Worm (Caenorhabditis elegans) whole organism, young adult: Measurements from ENCODE around the gene C14A4.13.

Experiments
- B0261.1 ChIP-seq: sonication (generic microtip); optimal IDR thresholded peaks from 2 replicates; lab custom pipeline; 2016; ENCODE audit warnings: mild to moderate bottlenecking, missing genetic modification characterization, moderate library complexity, missing compliant biosample characterization
- B0336.3 ChIP-seq: fragments of 200-800 bp; sonication (Bioruptor generic); IDR thresholded peaks from 2 replicates; pipeline ENCODE4 v1.3.6; 2022; ENCODE audit warnings: missing genetic modification characterization, missing compliant biosample characterization
- C06A6.2 ChIP-seq: fragments of 200-800 bp; sonication (Bioruptor generic); conservative IDR thresholded peaks from 2 replicates; pipeline ENCODE4 v1.3.6; 2022; ENCODE audit warnings: missing genetic modification characterization, missing compliant biosample characterization
- C17E4.6 ChIP-seq: fragments of 200-800 bp; sonication (Bioruptor generic); IDR thresholded peaks from 2 replicates; pipeline ENCODE4 v1.3.6; 2022; ENCODE audit warnings: missing genetic modification reagents, missing genetic modification characterization, missing compliant biosample characterization
- D2030.7 ChIP-seq: fragments of 200-800 bp; sonication (Bioruptor generic); IDR thresholded peaks from 2 replicates; pipeline ENCODE4 v1.3.6; 2022; ENCODE audit warnings: missing genetic modification reagents, missing genetic modification characterization, missing compliant biosample characterization
- F23B12.7 ChIP-seq: sonication (generic microtip); optimal IDR thresholded peaks from 2 replicates; lab custom pipeline; 2017; ENCODE audit warnings: missing genetic modification characterization, mild to moderate bottlenecking, missing compliant biosample characterization, antibody characterized with exemption, moderate library complexity; ENCODE audit not compliant: insufficient read depth
- F52B5.7 ChIP-seq: sonication (generic microtip); optimal IDR thresholded peaks from 2 replicates; lab custom pipeline; 2016; ENCODE audit warnings: mild to moderate bottlenecking, missing genetic modification characterization, missing compliant biosample characterization
- T07F8.4 ChIP-seq: sonication (generic microtip); optimal IDR thresholded peaks from 2 replicates; lab custom pipeline; 2016; ENCODE audit warnings: mild to moderate bottlenecking, missing genetic modification characterization, moderate library complexity, missing compliant biosample characterization
- Y56A3A.18 ChIP-seq: fragments of 200-800 bp; sonication (Bioruptor generic); IDR thresholded peaks from 2 replicates; pipeline ENCODE4 v1.3.6; 2022; ENCODE audit warnings: missing genetic modification reagents, missing genetic modification characterization, missing compliant biosample characterization
- Y67H2A.10 ChIP-seq: fragments of 200-800 bp; sonication (Bioruptor generic); conservative IDR thresholded peaks from 2 replicates; pipeline ENCODE4 v1.3.6; 2022; ENCODE audit warnings: missing genetic modification reagents, missing genetic modification characterization, missing compliant biosample characterization
- Y95B8A.8 ChIP-seq: fragments of 200-800 bp; sonication (Bioruptor generic); IDR thresholded peaks from 2 replicates; pipeline ENCODE4 v1.3.6; 2022; ENCODE audit warnings: missing genetic modification reagents, missing genetic modification characterization, missing compliant biosample characterization
- ama-1 ChIP-seq, 3 experiments: fragments of 150-350 bp in 1 of 3; sonication (generic microtip) in 2 of 3; optimal IDR thresholded peaks; 2 replicates each; lab custom pipeline; 2014 to 2018; ENCODE audit warnings: missing biosample characterization in 2 of 3, missing genetic modification characterization in 2 of 3, missing genetic modification reagents in 2 of 3
- athp-1 ChIP-seq: sonication (generic microtip); optimal IDR thresholded peaks from 2 replicates; lab custom pipeline; 2017; ENCODE audit warnings: mild to moderate bottlenecking, missing genetic modification characterization, missing compliant biosample characterization
- bed-2 ChIP-seq: fragments of 200-800 bp; sonication (Bioruptor generic); IDR thresholded peaks from 2 replicates; pipeline ENCODE4 v1.3.6; 2022; ENCODE audit warnings: missing genetic modification reagents, missing genetic modification characterization, missing compliant biosample characterization
- ceh-27 ChIP-seq: fragments of 200-800 bp; sonication (Bioruptor generic); optimal IDR thresholded peaks from 2 replicates; lab custom pipeline; 2018; ENCODE audit warnings: mild to moderate bottlenecking, missing genetic modification characterization, moderate library complexity, missing compliant biosample characterization
- ceh-91 ChIP-seq: fragments of 200-800 bp; sonication (Bioruptor generic); IDR thresholded peaks from 2 replicates; pipeline ENCODE4 v1.3.6; 2022; ENCODE audit warnings: missing genetic modification reagents, missing genetic modification characterization, missing compliant biosample characterization
- dox-1 ChIP-seq: fragments of 200-800 bp; sonication (Bioruptor generic); IDR thresholded peaks from 2 replicates; pipeline ENCODE4 v1.3.6; 2022; ENCODE audit warnings: missing genetic modification reagents, missing genetic modification characterization, missing compliant biosample characterization
- dpff-1 ChIP-seq: sonication (generic microtip); optimal IDR thresholded peaks from 2 replicates; lab custom pipeline; 2017; ENCODE audit warnings: mild to moderate bottlenecking, missing genetic modification characterization, missing compliant biosample characterization
- efl-1 ChIP-seq: fragments of 150-350 bp; optimal IDR thresholded peaks from 2 replicates; lab custom pipeline; 2014; ENCODE audit warnings: missing biosample characterization, missing genetic modification reagents, missing genetic modification characterization
- egl-18 ChIP-seq: fragments of 200-800 bp; sonication (Bioruptor generic); IDR thresholded peaks from 2 replicates; pipeline ENCODE4 v1.3.6; 2022; ENCODE audit warnings: missing genetic modification reagents, missing genetic modification characterization, missing compliant biosample characterization
- gei-17 ChIP-seq: fragments of 200-800 bp; sonication (Bioruptor generic); optimal IDR thresholded peaks from 2 replicates; lab custom pipeline; 2018; ENCODE audit warnings: mild to moderate bottlenecking, missing genetic modification characterization, missing compliant biosample characterization
- hlh-12 ChIP-seq: sonication (generic microtip); optimal IDR thresholded peaks from 2 replicates; lab custom pipeline; 2016; ENCODE audit warnings: missing genetic modification characterization, missing compliant biosample characterization
- hlh-26 ChIP-seq: fragments of 200-800 bp; sonication (Bioruptor generic); conservative IDR thresholded peaks from 2 replicates; pipeline ENCODE4 v1.3.6; 2022; ENCODE audit warnings: missing genetic modification reagents, missing genetic modification characterization, missing compliant biosample characterization
- hrde-1 ChIP-seq: sonication (generic microtip); optimal IDR thresholded peaks from 2 replicates; lab custom pipeline; 2016; ENCODE audit warnings: missing genetic modification characterization, mild to moderate bottlenecking, missing compliant biosample characterization, moderate library complexity, missing genotype, missing genetic modification reagents, borderline replicate concordance
- hsf-1 ChIP-seq: fragments of 200-800 bp; sonication (Bioruptor generic); IDR thresholded peaks from 2 replicates; pipeline ENCODE4 v1.3.6; 2022; ENCODE audit warnings: missing genetic modification reagents, missing genetic modification characterization, missing compliant biosample characterization
- let-526 ChIP-seq: fragments of 200-800 bp; sonication (Bioruptor generic); IDR thresholded peaks from 2 replicates; pipeline ENCODE4 v1.3.6; 2022; ENCODE audit warnings: missing genetic modification reagents, missing genetic modification characterization, missing compliant biosample characterization
- lin-35 ChIP-seq, 3 experiments: fragments of 150-350 bp in 2 of 3; sonication (generic microtip) in 1 of 3; optimal IDR thresholded peaks; 2 replicates each; lab custom pipeline; 2014 to 2018; ENCODE audit warnings: missing biosample characterization in 3 of 3, missing genetic modification characterization in 3 of 3, missing genetic modification reagents in 3 of 3
- lin-40 ChIP-seq: sonication (generic microtip); optimal IDR thresholded peaks from 2 replicates; lab custom pipeline; 2016; ENCODE audit warnings: missing genetic modification characterization, mild to moderate bottlenecking, missing compliant biosample characterization, missing genotype, missing genetic modification reagents
- lin-54 ChIP-seq: fragments of 200-800 bp; sonication (Bioruptor generic); optimal IDR thresholded peaks from 2 replicates; lab custom pipeline; 2018; ENCODE audit warnings: mild to moderate bottlenecking, missing genetic modification characterization, missing compliant biosample characterization
- lsl-1 ChIP-seq: fragments of 200-800 bp; sonication (Bioruptor generic); optimal IDR thresholded peaks from 2 replicates; lab custom pipeline; 2018; ENCODE audit warnings: mild to moderate bottlenecking, missing genetic modification characterization, moderate library complexity, missing compliant biosample characterization
- madf-10 ChIP-seq: sonication (generic microtip); optimal IDR thresholded peaks from 2 replicates; lab custom pipeline; 2016; ENCODE audit warnings: mild to moderate bottlenecking, missing genetic modification characterization, missing compliant biosample characterization
- madf-3 ChIP-seq: fragments of 200-800 bp; sonication (Bioruptor generic); IDR thresholded peaks from 2 replicates; pipeline ENCODE4 v1.3.6; 2022; ENCODE audit warnings: missing genetic modification reagents, missing genetic modification characterization, missing compliant biosample characterization
- nhr-27 ChIP-seq: fragments of 200-800 bp; sonication (Bioruptor generic); optimal IDR thresholded peaks from 2 replicates; lab custom pipeline; 2018; ENCODE audit warnings: mild to moderate bottlenecking, missing genetic modification characterization, moderate library complexity, missing compliant biosample characterization
- nhr-80 ChIP-seq: sonication (generic microtip); optimal IDR thresholded peaks from 2 replicates; lab custom pipeline; 2016; ENCODE audit warnings: missing genetic modification characterization, missing compliant biosample characterization
- pha-4 ChIP-seq: fragments of 150-350 bp; sonication (generic microtip); optimal IDR thresholded peaks from 2 replicates; lab custom pipeline; 2014; ENCODE audit warnings: missing biosample characterization, missing genetic modification reagents, missing genetic modification characterization
- rcor-1 ChIP-seq: fragments of 200-800 bp; sonication (Bioruptor generic); IDR thresholded peaks from 2 replicates; pipeline ENCODE4 v1.3.6; 2022; ENCODE audit warnings: missing genetic modification reagents, missing genetic modification characterization, missing compliant biosample characterization
- repo-1 ChIP-seq: sonication (generic microtip); optimal IDR thresholded peaks from 2 replicates; lab custom pipeline; 2017; ENCODE audit warnings: mild to moderate bottlenecking, missing genetic modification characterization, missing compliant biosample characterization
- sptf-2 ChIP-seq: fragments of 200-800 bp; sonication (Bioruptor generic); optimal IDR thresholded peaks from 2 replicates; lab custom pipeline; 2018; ENCODE audit warnings: mild to moderate bottlenecking, missing genetic modification characterization, missing compliant biosample characterization
- zfh-2 ChIP-seq: fragments of 200-800 bp; sonication (Bioruptor generic); conservative IDR thresholded peaks from 2 replicates; pipeline ENCODE4 v1.3.6; 2022; ENCODE audit warnings: missing genetic modification reagents, missing genetic modification characterization, missing compliant biosample characterization
- ztf-25 ChIP-seq: fragments of 200-800 bp; sonication (Bioruptor generic); IDR thresholded peaks from 2 replicates; pipeline ENCODE4 v1.3.6; 2022; ENCODE audit warnings: missing genetic modification reagents, missing genetic modification characterization, missing compliant biosample characterization
- ztf-26 ChIP-seq: sonication (generic microtip); optimal IDR thresholded peaks from 2 replicates; lab custom pipeline; 2017; ENCODE audit warnings: missing genetic modification characterization, missing compliant biosample characterization

C14A4.13 gene

ce11 chrII:10652112-10652511 is 33.9 kb downstream of the C14A4.13 start, which contains the start of gene nphp-1:
Gene nphp-1 (minus strand): TSS chrII:10652256.
- TF ChIP-seq zfh-2 (GFP tag; lab: Robert Waterston, UW) (peak; percentile 50), ceh-91 (GFP tag; lab: Robert Waterston, UW) (0 out of 2 replicates have a peak, but pooled peaks have one; percentile 23), B0336.3 (GFP tag; lab: Robert Waterston, UW) (peak; percentile 38; the same call in 1 of the 2 replicates), ztf-25 (GFP tag; lab: Robert Waterston, UW) (0 out of 2 replicates have a peak, but pooled peaks have one; percentile 22), ztf-26 (tag; lab: Kevin White, UChicago) (no peak), lin-40 (tag; lab: Kevin White, UChicago) (no peak), hrde-1 (tag; lab: Kevin White, UChicago) (no peak), ceh-27 (GFP tag; lab: Kevin White, UChicago) (no peak)

DNA sequence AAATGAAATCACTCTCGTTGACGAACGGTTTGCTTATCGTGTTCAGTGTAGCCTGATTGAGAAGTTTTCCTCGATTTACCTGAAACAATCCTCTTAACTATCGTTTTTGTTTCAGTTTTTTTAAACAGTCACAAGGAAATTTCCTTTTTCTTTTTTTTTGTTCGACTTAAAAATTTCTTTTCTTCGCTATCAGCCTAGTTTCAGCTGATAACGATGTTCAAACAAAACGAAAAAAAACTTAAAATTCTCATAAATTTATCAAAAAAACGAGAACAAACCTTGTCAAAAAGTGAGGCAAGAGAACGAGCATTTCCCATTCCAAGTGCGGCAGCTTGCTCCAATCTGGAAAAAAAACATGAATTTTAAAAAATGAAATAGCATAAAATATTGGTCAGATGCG is 35.3 kb downstream of the C14A4.13 start:
- TF ChIP-seq nhr-80, result peak; percentile 72
- TF ChIP-seq lin-54 (GFP tag; lab: Kevin White, UChicago), result no peak

DNA sequence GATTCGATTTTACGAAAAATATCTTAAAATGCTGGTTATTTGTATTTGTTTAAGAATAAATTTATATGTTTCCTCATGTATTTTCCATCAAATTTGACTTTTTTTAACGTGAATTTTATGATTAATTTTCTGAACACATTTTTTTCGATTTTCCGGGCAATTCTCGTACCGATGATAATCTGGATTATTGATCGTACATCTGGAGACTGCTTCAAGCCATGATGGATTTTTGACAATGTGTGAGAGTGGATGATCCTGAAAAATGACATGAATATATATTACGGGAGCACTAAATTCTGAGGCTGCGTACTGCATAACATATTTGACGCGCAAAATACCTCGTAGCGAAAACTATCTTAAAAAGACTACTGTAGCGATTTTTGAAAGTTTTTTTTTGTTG is 36.2 kb downstream of the C14A4.13 start:
- TF ChIP-seq dpff-1 (tag; lab: Kevin White, UChicago) (no peak), pha-4 (tag; lab: Kevin White, UChicago) (no peak), ztf-26 (tag; lab: Kevin White, UChicago) (no peak), athp-1 (tag; lab: Kevin White, UChicago) (no peak), Y67H2A.10 (GFP tag; lab: Robert Waterston, UW) (no peak), T07F8.4 (tag; lab: Kevin White, UChicago) (no peak), F52B5.7 (no peak)

DNA sequence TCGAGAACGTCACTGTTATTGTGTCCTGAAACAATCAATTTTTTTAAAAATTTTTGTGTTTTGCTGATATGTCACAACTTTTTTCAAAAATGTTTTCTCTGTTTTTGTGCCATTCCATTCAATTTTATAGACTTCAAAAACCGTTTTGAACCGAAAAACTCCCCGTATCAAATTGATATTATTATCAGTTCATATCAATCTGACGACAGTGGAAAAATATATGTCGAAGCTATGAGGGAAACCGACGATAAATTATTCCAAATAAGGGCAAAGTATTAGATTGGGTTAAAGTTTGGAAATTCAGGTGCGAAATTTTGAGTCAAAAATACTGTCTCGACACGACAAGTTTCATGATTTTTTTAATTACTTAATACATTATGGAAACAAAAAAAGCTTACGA is 38.1 kb downstream of the C14A4.13 start:
- peak; percentile 42 for TF ChIP-seq nhr-80
- TF ChIP-seq gei-17, result no peak

ce11 chrII:10657632-10658108 is 39.4 kb downstream of the C14A4.13 start, which contains the start of gene lact-3:
Gene lact-3 (minus strand): TSS chrII:10657682.
- TF ChIP-seq hlh-12 (tag; lab: Kevin White, UChicago), result no peak
- TF ChIP-seq D2030.7, result no peak
- no peak for TF ChIP-seq ama-1 (optimal IDR thresholded peaks at IDR 0.05; lab: Kevin White, UChicago)
- TF ChIP-seq ama-1 (GFP tag; optimal IDR thresholded peaks at IDR 0.05; lab: Kevin White, UChicago), result peak in 1 of 2 experiments; percentile 34
- no peak for TF ChIP-seq lin-35 (GFP tag; optimal IDR thresholded peaks at IDR 0.05; lab: Kevin White, UChicago)
- 0 out of 2 replicates have a peak, but pooled peaks have one; percentile 13 for TF ChIP-seq rcor-1 (GFP tag; lab: Robert Waterston, UW)
- TF ChIP-seq madf-3 (GFP tag; lab: Robert Waterston, UW), result peak; percentile 80; the same call in 1 of the 2 replicates
- no peak for TF ChIP-seq sptf-2
- TF ChIP-seq hlh-26 (GFP tag; lab: Robert Waterston, UW), result no peak
- no peak for TF ChIP-seq T07F8.4 (tag; lab: Kevin White, UChicago)
- TF ChIP-seq Y95B8A.8 (GFP tag; lab: Robert Waterston, UW), result 0 out of 2 replicates have a peak, but pooled peaks have one; percentile 41
- TF ChIP-seq efl-1 (GFP tag; lab: Kevin White, UChicago), result no peak
- TF ChIP-seq bed-2, result no peak
- peak; percentile 68 for TF ChIP-seq hsf-1 (GFP tag; lab: Robert Waterston, UW)
- TF ChIP-seq madf-10 (tag; lab: Kevin White, UChicago), result no peak
- no peak for TF ChIP-seq B0261.1 (tag; lab: Kevin White, UChicago)
- no peak for TF ChIP-seq egl-18 (GFP tag; lab: Robert Waterston, UW)
- peak; percentile 23 for TF ChIP-seq lsl-1
- peak; percentile 25; the same call in 1 of the 2 replicates for TF ChIP-seq Y56A3A.18 (GFP tag; lab: Robert Waterston, UW)
- TF ChIP-seq F23B12.7 (tag; lab: Kevin White, UChicago), result no peak
- TF ChIP-seq nhr-27 (tag; lab: Kevin White, UChicago), result no peak
- TF ChIP-seq ceh-27 (GFP tag; lab: Kevin White, UChicago), result no peak
- no peak for TF ChIP-seq C17E4.6 (GFP tag; lab: Robert Waterston, UW)
- no peak for TF ChIP-seq let-526
- TF ChIP-seq dox-1 (GFP tag; lab: Robert Waterston, UW), result no peak
- TF ChIP-seq nhr-80, result peak; percentile 67
- no peak for TF ChIP-seq C06A6.2 (GFP tag; lab: Robert Waterston, UW)
- no peak for TF ChIP-seq repo-1 (tag; lab: Kevin White, UChicago)
